Worm (Caenorhabditis elegans): ENCODE data around the gene F32E10.5.

ce11 chrIV:7575147-7575768, 2.9 kb downstream of the F32E10.5 start, which contains the start of gene cec-4:
- TF ChIP-seq fkh-10 (GFP tag; optimal IDR thresholded peaks at IDR 0.05): no peak
- TF ChIP-seq C04F5.9 (tag; optimal IDR thresholded peaks at IDR 0.05): no peak
- TF ChIP-seq ama-1 (optimal IDR thresholded peaks at IDR 0.05): no peak
- TF ChIP-seq nhr-28 (tag; optimal IDR thresholded peaks at IDR 0.05): no peak
- TF ChIP-seq elt-2 (tag; optimal IDR thresholded peaks at IDR 0.05): no peak
- TF ChIP-seq hlh-17 (GFP tag; optimal IDR thresholded peaks at IDR 0.05; ENCODE audit: borderline replicate concordance): no peak
- no peak for TF ChIP-seq elt-3 (tag; optimal IDR thresholded peaks at IDR 0.05)
- TF ChIP-seq ztf-4 (tag; optimal IDR thresholded peaks at IDR 0.05): no peak
- TF ChIP-seq skn-1 (tag; optimal IDR thresholded peaks at IDR 0.05): no peak
- no peak for TF ChIP-seq nhr-237 (tag; optimal IDR thresholded peaks at IDR 0.05)
- no peak for TF ChIP-seq mep-1 (tag; optimal IDR thresholded peaks at IDR 0.05)

Measured in whole organism, L1 larva.